Worm (Caenorhabditis elegans): Measurements from ENCODE around the gene mec-14.
A peak's percentile ranks its signal among the peaks of the same experiment; 100 is the strongest.

The mec-14 gene

DNA sequence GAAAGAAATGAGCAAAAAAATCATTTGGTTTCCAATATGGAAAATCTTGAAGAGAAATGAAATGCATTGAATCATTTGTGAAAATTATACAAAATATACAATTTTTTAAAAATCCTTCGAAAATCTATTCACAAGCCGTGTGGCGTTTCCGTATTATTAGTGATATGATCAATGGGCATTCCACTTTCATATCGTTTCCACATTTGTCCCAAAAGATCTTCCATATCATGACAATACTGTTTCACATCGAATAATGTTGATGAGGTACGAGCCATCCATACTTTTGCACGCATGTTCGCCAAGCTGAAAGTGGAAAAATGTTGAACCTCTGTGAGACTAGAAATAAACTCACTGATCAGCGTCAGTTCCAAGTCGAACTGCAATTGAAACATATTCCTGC is 46.5 kb downstream of the mec-14 start:
- TF ChIP-seq aha-1 (tag; optimal IDR thresholded peaks at IDR 0.05) (no peak), fkh-4 (tag; optimal IDR thresholded peaks at IDR 0.05; ENCODE audit: borderline replicate concordance) (no peak), alr-1 (tag; optimal IDR thresholded peaks at IDR 0.05; ENCODE audit: borderline replicate concordance) (no peak), dsc-1 (tag; optimal IDR thresholded peaks at IDR 0.05) (no peak), lin-15B (tag; optimal IDR thresholded peaks at IDR 0.05) (no peak), mab-9 (GFP tag; IDR thresholded peaks at IDR 0.05) (no peak), egl-13 (tag; optimal IDR thresholded peaks at IDR 0.05) (no peak), hlh-4 (tag; optimal IDR thresholded peaks at IDR 0.05) (no peak), pqm-1 (tag; optimal IDR thresholded peaks at IDR 0.05) (no peak), unc-98 (GFP tag; IDR thresholded peaks at IDR 0.05) (no peak), snpc-4 (tag; optimal IDR thresholded peaks at IDR 0.05) (no peak)

DNA sequence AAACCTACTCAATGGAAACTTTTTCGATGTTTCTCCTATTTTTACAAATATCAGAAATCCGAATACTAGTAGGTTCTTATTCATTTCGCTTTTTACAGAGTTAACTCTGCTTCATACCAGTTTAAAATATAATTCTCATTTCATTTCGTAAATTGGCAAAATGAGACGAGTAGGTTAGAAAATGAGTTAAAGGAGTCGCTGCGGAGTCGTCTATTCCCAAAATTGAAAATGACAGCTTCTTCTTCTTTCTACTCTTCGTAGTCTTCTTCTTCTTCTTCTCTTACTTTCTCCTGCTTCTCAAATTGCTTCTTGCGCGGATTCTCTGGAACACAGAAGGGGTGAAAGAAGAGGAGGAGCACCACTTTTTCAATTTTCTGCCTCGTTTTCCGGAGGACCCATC is 48.0 kb downstream of the mec-14 start, which contains the start of gene glr-2:
Gene glr-2, minus strand, starts transcription at position 211 of the 400 bp plus-strand sequence.
- TF ChIP-seq lsy-2 (tag; optimal IDR thresholded peaks at IDR 0.05) (no peak), lin-35 (GFP tag; optimal IDR thresholded peaks at IDR 0.05) (no peak), ceh-82 (tag; optimal IDR thresholded peaks at IDR 0.05) (no peak), egl-27 (tag; optimal IDR thresholded peaks at IDR 0.05) (no peak), ceh-63 (GFP tag; optimal IDR thresholded peaks at IDR 0.05) (no peak), ceh-8 (GFP tag; optimal IDR thresholded peaks at IDR 0.05) (peak; percentile 13), lin-39 (tag; optimal IDR thresholded peaks at IDR 0.05) (no peak), dsc-1 (tag; optimal IDR thresholded peaks at IDR 0.05) (no peak), lin-14 (GFP tag; optimal IDR thresholded peaks at IDR 0.05) (peak; percentile 35), sup-37 (GFP tag; optimal IDR thresholded peaks at IDR 0.05) (no peak)

DNA sequence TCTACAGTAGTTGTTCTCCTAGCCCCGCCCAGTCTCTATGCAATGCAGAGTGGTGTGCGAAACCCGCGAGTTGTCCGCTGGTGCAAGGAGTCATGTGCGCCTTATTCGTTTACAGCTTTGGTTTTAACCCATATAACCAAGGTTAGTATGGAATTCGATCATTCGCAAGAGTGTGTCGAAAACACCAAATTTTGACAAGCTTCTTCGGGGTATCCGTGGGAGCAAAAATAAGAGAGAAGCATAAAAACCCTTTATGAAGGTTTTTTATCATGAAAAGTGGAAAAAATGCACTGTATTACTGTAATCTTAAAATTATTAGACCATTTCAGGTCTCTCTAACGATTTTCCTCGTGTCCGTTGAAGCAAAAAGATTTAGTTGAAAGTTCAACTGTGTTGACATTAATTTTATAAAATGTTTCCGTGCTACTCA is 50.6 kb downstream of the mec-14 start:
- TF ChIP-seq elt-2 (tag; optimal IDR thresholded peaks at IDR 0.05) (peak; percentile 41), rnt-1 (tag; optimal IDR thresholded peaks at IDR 0.05) (peak; percentile 33), nhr-47 (tag; optimal IDR thresholded peaks at IDR 0.05) (peak; percentile 74), lin-39 (tag; optimal IDR thresholded peaks at IDR 0.05) (peak; percentile 17), nhr-11 (tag; optimal IDR thresholded peaks at IDR 0.05) (no peak), lsy-2 (tag; optimal IDR thresholded peaks at IDR 0.05) (peak in 1 of 2 experiments; percentile 30), ztf-11 (tag; optimal IDR thresholded peaks at IDR 0.05) (no peak), nhr-90 (tag; optimal IDR thresholded peaks at IDR 0.05; ENCODE audit: poor library complexity) (peak; percentile 78), nhr-71 (tag; optimal IDR thresholded peaks at IDR 0.05) (peak; percentile 68), ama-1 (optimal IDR thresholded peaks at IDR 0.05) (peak; percentile 42), efl-1 (optimal IDR thresholded peaks at IDR 0.05) (peak in 1 of 2 experiments; percentile 41), efl-1 (GFP tag; optimal IDR thresholded peaks at IDR 0.05 in 1 of 2) (peak in 1 of 2 experiments; percentile 50), nhr-20 (tag; optimal IDR thresholded peaks at IDR 0.05) (peak; percentile 40), ceh-82 (tag; optimal IDR thresholded peaks at IDR 0.05) (no peak), alr-1 (tag; optimal IDR thresholded peaks at IDR 0.05; ENCODE audit: borderline replicate concordance) (no peak), egl-27 (tag; optimal IDR thresholded peaks at IDR 0.05) (peak in 1 of 2 experiments; percentile 12), snu-23 (GFP tag; optimal IDR thresholded peaks at IDR 0.05) (peak; percentile 45), aha-1 (tag; optimal IDR thresholded peaks at IDR 0.05) (no peak), tlp-1 (tag; optimal IDR thresholded peaks at IDR 0.05) (no peak), nhr-19 (GFP tag; conservative IDR thresholded peaks at IDR 0.05) (peak; percentile 67), snpc-4 (tag; optimal IDR thresholded peaks at IDR 0.05) (peak; percentile 96), ceh-88 (GFP tag; IDR thresholded peaks at IDR 0.05) (0 out of 2 replicates have a peak, but pooled peaks have one; percentile 29), swsn-7 (tag; optimal IDR thresholded peaks at IDR 0.05) (peak; percentile 56), zip-4 (GFP tag; optimal IDR thresholded peaks at IDR 0.05) (peak; percentile 32), xbp-1 (tag; optimal IDR thresholded peaks at IDR 0.05) (peak; percentile 3), lin-14 (GFP tag; optimal IDR thresholded peaks at IDR 0.05) (peak; percentile 35), ces-1 (GFP tag; optimal IDR thresholded peaks at IDR 0.05) (no peak), irx-1 (tag; optimal IDR thresholded peaks at IDR 0.05) (no peak), C04F5.9 (tag; optimal IDR thresholded peaks at IDR 0.05) (no peak), dsc-1 (tag; optimal IDR thresholded peaks at IDR 0.05) (peak; percentile 33), nhr-85 (tag) (peak; percentile 74)
